Fruit fly (Drosophila melanogaster): ENCODE results near the gene CG33270.
A peak's percentile ranks its signal among the peaks of the same experiment; 100 is the strongest.

The CG33270 gene

DNA sequence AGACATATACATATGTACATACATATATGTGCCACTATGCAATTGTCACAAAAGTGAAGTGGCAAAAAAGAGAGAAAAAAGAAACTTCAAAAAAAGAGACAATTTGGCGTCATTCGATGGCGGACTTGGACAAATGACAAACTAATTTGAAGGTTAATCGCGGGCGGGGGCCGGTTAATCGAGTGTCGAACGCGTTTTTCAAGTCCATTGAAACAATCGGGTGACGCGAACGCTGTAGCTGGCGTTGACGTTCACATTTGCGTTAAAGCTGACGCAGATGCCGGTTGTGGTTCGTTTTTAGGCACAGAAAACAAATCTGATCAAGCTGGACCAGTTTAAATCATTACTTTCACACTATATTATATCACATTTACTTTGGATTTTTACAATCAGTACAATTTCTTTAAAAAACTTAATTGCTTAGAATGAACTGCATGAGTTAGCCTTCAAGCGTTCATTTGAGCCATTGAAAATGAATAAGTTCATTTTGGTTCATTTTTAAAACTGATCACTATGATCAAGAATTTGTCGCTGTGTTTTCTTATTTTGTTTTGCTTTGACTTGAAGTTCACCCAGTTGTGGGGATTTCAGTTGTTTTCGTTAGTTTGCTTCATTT, 44.6 kb downstream of the CG33270 start (continued):
- peak; percentile 38 for TF ChIP-seq CG12659 (GFP tag; optimal IDR thresholded peaks at IDR 0.05)
- peak; percentile 56 for TF ChIP-seq CG13424 (tag; optimal IDR thresholded peaks at IDR 0.05)
- no peak for TF ChIP-seq Taf1 (GFP tag; IDR thresholded peaks at IDR 0.05)
- TF ChIP-seq CG11504 (tag; optimal IDR thresholded peaks at IDR 0.05): peak; percentile 60
- peak in 1 of 2 experiments; percentile 1 for TF ChIP-seq bsh (GFP tag; optimal IDR thresholded peaks at IDR 0.05)
- peak; percentile 19 for TF ChIP-seq zfh2 (GFP tag; optimal IDR thresholded peaks at IDR 0.05)
- TF ChIP-seq prd (optimal IDR thresholded peaks at IDR 0.05): no peak
- peak; percentile 32; the same call in 2 of the 3 replicates for TF ChIP-seq prd (GFP tag; IDR thresholded peaks at IDR 0.05)
- TF ChIP-seq CG7745 (tag; optimal IDR thresholded peaks at IDR 0.05): no peak
- TF ChIP-seq Oaz (GFP tag; IDR thresholded peaks at IDR 0.05): no peak; the same call in 1 of the 2 replicates
- TF ChIP-seq vfl (GFP tag; optimal IDR thresholded peaks at IDR 0.05): peak; percentile 2
- no peak for TF ChIP-seq CG42726 (GFP tag; IDR thresholded peaks at IDR 0.05; ENCODE audit: partially characterized antibody)
- TF ChIP-seq slou (GFP tag; optimal IDR thresholded peaks at IDR 0.05): no peak
- TF ChIP-seq aop (GFP tag; IDR thresholded peaks at IDR 0.05): no peak
- no peak for TF ChIP-seq fd102C (GFP tag; optimal IDR thresholded peaks at IDR 0.05)
- TF ChIP-seq unpg (GFP tag; optimal IDR thresholded peaks at IDR 0.05): peak; percentile 45
- TF ChIP-seq amos (GFP tag; IDR thresholded peaks at IDR 0.05; ENCODE audit: partially characterized antibody): no peak
- peak; percentile 41 for TF ChIP-seq Fer3 (tag; optimal IDR thresholded peaks at IDR 0.05)
- peak; percentile 36 for TF ChIP-seq pnt (GFP tag; optimal IDR thresholded peaks at IDR 0.05)
- TF ChIP-seq CG34422 (GFP tag; IDR thresholded peaks at IDR 0.05): 0 out of 3 replicates have a peak, but pooled peaks have one; percentile 37
- no peak for TF ChIP-seq Ets97D (GFP tag; optimal IDR thresholded peaks at IDR 0.05)
- TF ChIP-seq CG15696 (tag; optimal IDR thresholded peaks at IDR 0.05): no peak
- peak; percentile 9 for TF ChIP-seq CG1603 (tag; optimal IDR thresholded peaks at IDR 0.05)
- TF ChIP-seq CG9876 (GFP tag; optimal IDR thresholded peaks at IDR 0.05): no peak
- no peak for TF ChIP-seq E2f2 (GFP tag; IDR thresholded peaks at IDR 0.05)
- no peak for TF ChIP-seq unc-4 (GFP tag; IDR thresholded peaks at IDR 0.05; ENCODE audit: partially characterized antibody)
- no peak for TF ChIP-seq jigr1 (GFP tag; IDR thresholded peaks at IDR 0.05)
- TF ChIP-seq slp2 (GFP tag; optimal IDR thresholded peaks at IDR 0.05): peak; percentile 8
- no peak for TF ChIP-seq Dfd (GFP tag; optimal IDR thresholded peaks at IDR 0.05)
- TF ChIP-seq salm (tag; optimal IDR thresholded peaks at IDR 0.05): no peak
- TF ChIP-seq Blimp-1 (GFP tag; optimal IDR thresholded peaks at IDR 0.05): no peak
- TF ChIP-seq wdn (GFP tag; IDR thresholded peaks at IDR 0.05): no peak
- TF ChIP-seq CG32767 (GFP tag; IDR thresholded peaks at IDR 0.05): no peak
- TF ChIP-seq CG10321 (GFP tag; IDR thresholded peaks at IDR 0.05): no peak
- no peak for TF ChIP-seq vnd (GFP tag; IDR thresholded peaks at IDR 0.05; ENCODE audit: partially characterized antibody)
- TF ChIP-seq CG18599 (GFP tag; optimal IDR thresholded peaks at IDR 0.05): peak; percentile 69
- no peak for TF ChIP-seq Ets65A (GFP tag)
- no peak for TF ChIP-seq Ravus (GFP tag; IDR thresholded peaks at IDR 0.05)
- no peak for TF ChIP-seq bigmax (GFP tag; optimal IDR thresholded peaks at IDR 0.05)
- TF ChIP-seq Eip74EF (GFP tag; optimal IDR thresholded peaks at IDR 0.05): peak in 1 of 2 experiments; percentile 32
- TF ChIP-seq CG7556 (GFP tag; optimal IDR thresholded peaks at IDR 0.05): peak; percentile 68
- peak; percentile 36 for TF ChIP-seq CG18262 (tag; optimal IDR thresholded peaks at IDR 0.05)
- no peak for TF ChIP-seq gsb-n (tag; optimal IDR thresholded peaks at IDR 0.05)
- TF ChIP-seq CG17829 (tag; optimal IDR thresholded peaks at IDR 0.05): no peak
- no peak for TF ChIP-seq ase (GFP tag; IDR thresholded peaks at IDR 0.05)
- TF ChIP-seq CG6813 (GFP tag; optimal IDR thresholded peaks at IDR 0.05): no peak
- no peak for TF ChIP-seq ro (GFP tag; IDR thresholded peaks at IDR 0.05)
- TF ChIP-seq YL-1 (GFP tag; optimal IDR thresholded peaks at IDR 0.05): no peak
- TF ChIP-seq CG3847 (GFP tag; IDR thresholded peaks at IDR 0.05): peak; percentile 35; the same call in 1 of the 2 replicates
- TF ChIP-seq h (optimal IDR thresholded peaks at IDR 0.05): no peak

Measured in whole organism, embryonic.